Fruit fly (Drosophila melanogaster) whole organism, embryonic: Measurements from ENCODE around the gene SuUR.

ENCODE experiments used
- Abd-B ChIP-seq: fragments of 200-800 bp; sonication (Bioruptor generic); optimal IDR thresholded peaks from 2 replicates; lab custom pipeline; 2018; ENCODE audit warnings: missing biosample characterization, mild to moderate bottlenecking, missing genetic modification characterization, moderate library complexity
- B-H1 ChIP-seq: fragments of 200-800 bp; sonication (Bioruptor generic); IDR thresholded peaks from 3 replicates; pipeline ENCODE4 v1.3.6; 2022; ENCODE audit warnings: missing biosample characterization, missing genetic modification characterization
- Bgb ChIP-seq: fragments of 200-800 bp; sonication (Bioruptor generic); IDR thresholded peaks from 2 replicates; pipeline ENCODE4 v1.3.6; 2022; ENCODE audit warnings: missing biosample characterization, missing genetic modification characterization; ENCODE audit not compliant: partially characterized antibody
- CG10366 ChIP-seq: fragments of 200-800 bp; sonication (Bioruptor generic); IDR thresholded peaks from 2 replicates; pipeline ENCODE4 v1.3.6; 2022; ENCODE audit warnings: missing biosample characterization, missing genetic modification characterization
- CG11085 ChIP-seq: fragments of 200-800 bp; sonication (Bioruptor generic); IDR thresholded peaks from 2 replicates; pipeline ENCODE4 v1.3.6; 2022; ENCODE audit warnings: missing biosample characterization, missing genetic modification characterization
- CG12744 ChIP-seq: fragments of 200-800 bp; sonication (Bioruptor generic); optimal IDR thresholded peaks from 2 replicates; lab custom pipeline; 2016; ENCODE audit warnings: missing biosample characterization, missing genetic modification characterization
- CG12942 ChIP-seq: fragments of 200-800 bp; sonication (Bioruptor generic); optimal IDR thresholded peaks from 3 replicates; lab custom pipeline; 2016; ENCODE audit warnings: missing biosample characterization, missing genetic modification characterization
- CG14860 ChIP-seq: fragments of 200-800 bp; sonication (Bioruptor generic); IDR thresholded peaks from 3 replicates; pipeline ENCODE4 v1.3.6; 2022; ENCODE audit warnings: missing biosample characterization, missing genetic modification characterization; ENCODE audit not compliant: partially characterized antibody
- CG14965 ChIP-seq: fragments of 200-800 bp; sonication (Bioruptor generic); optimal IDR thresholded peaks from 2 replicates; lab custom pipeline; 2016; ENCODE audit warnings: missing biosample characterization, missing genetic modification characterization, borderline replicate concordance
- CG1647 ChIP-seq: fragments of 200-800 bp; sonication (Bioruptor generic); optimal IDR thresholded peaks from 3 replicates; lab custom pipeline; 2016; ENCODE audit warnings: missing biosample characterization, missing genetic modification characterization
- CG17912 ChIP-seq: fragments of 200-800 bp; sonication (Bioruptor generic); optimal IDR thresholded peaks from 2 replicates; lab custom pipeline; 2018; ENCODE audit warnings: missing biosample characterization, mild to moderate bottlenecking, missing genetic modification characterization
- CG2199 ChIP-seq: fragments of 200-800 bp; sonication (Bioruptor generic); IDR thresholded peaks from 3 replicates; pipeline ENCODE4 v1.3.6; 2022; ENCODE audit warnings: missing biosample characterization, missing genetic modification characterization
- CG4360 ChIP-seq: fragments of 200-800 bp; sonication (Bioruptor generic); IDR thresholded peaks from 2 replicates; pipeline ENCODE4 v1.3.6; 2022; ENCODE audit warnings: missing biosample characterization, missing genetic modification characterization
- CG43689 ChIP-seq: fragments of 200-800 bp; sonication (Bioruptor generic); IDR thresholded peaks from 2 replicates; pipeline ENCODE4 v1.3.6; 2022; ENCODE audit warnings: missing biosample characterization, missing genetic modification characterization
- CG5180 ChIP-seq: fragments of 200-800 bp; sonication (Bioruptor generic); optimal IDR thresholded peaks from 3 replicates; lab custom pipeline; 2017; ENCODE audit warnings: missing biosample characterization, missing genetic modification characterization, mild to moderate bottlenecking, moderate library complexity, missing genetic modification reagents
- CG6175 ChIP-seq: fragments of 200-800 bp; sonication (Bioruptor generic); IDR thresholded peaks from 3 replicates; pipeline ENCODE4 v1.3.6; 2022; ENCODE audit warnings: missing biosample characterization, missing genetic modification characterization
- CG6683 ChIP-seq: fragments of 200-800 bp; sonication (Bioruptor generic); optimal IDR thresholded peaks from 2 replicates; lab custom pipeline; 2017; ENCODE audit warnings: missing biosample characterization, mild to moderate bottlenecking, missing genetic modification characterization, missing genetic modification reagents
- CG7357 ChIP-seq: fragments of 200-800 bp; sonication (Bioruptor generic); IDR thresholded peaks from 3 replicates; pipeline ENCODE4 v1.3.6; 2022; ENCODE audit warnings: missing biosample characterization, missing genetic modification characterization
- CG8089 ChIP-seq: fragments of 200-800 bp; sonication (Bioruptor generic); optimal IDR thresholded peaks from 3 replicates; lab custom pipeline; 2016; ENCODE audit warnings: missing biosample characterization, missing genetic modification characterization
- CG9215 ChIP-seq: fragments of 200-800 bp; sonication (Bioruptor generic); IDR thresholded peaks from 2 replicates; pipeline ENCODE4 v1.3.6; 2022; ENCODE audit warnings: missing biosample characterization, missing genetic modification characterization
- Fer1 ChIP-seq: fragments of 200-800 bp; sonication (Bioruptor generic); optimal IDR thresholded peaks from 2 replicates; lab custom pipeline; 2017; ENCODE audit warnings: missing biosample characterization, mild to moderate bottlenecking, missing genetic modification characterization
- Hey ChIP-seq: fragments of 200-800 bp; sonication (Bioruptor generic); optimal IDR thresholded peaks from 3 replicates; lab custom pipeline; 2018; ENCODE audit warnings: missing biosample characterization, mild to moderate bottlenecking, missing genetic modification characterization
- HmgZ ChIP-seq: fragments of 200-800 bp; sonication (Bioruptor generic); optimal IDR thresholded peaks from 2 replicates; lab custom pipeline; 2018; ENCODE audit warnings: missing biosample characterization, mild to moderate bottlenecking, missing genetic modification characterization
- Kr ChIP-seq: fragments of 200-800 bp; sonication (Bioruptor generic); optimal IDR thresholded peaks from 2 replicates; lab custom pipeline; 2017; ENCODE audit warnings: missing biosample characterization, mild to moderate bottlenecking, missing genetic modification characterization
- MESR4 ChIP-seq: fragments of 200-800 bp; sonication (Bioruptor generic); optimal IDR thresholded peaks from 2 replicates; lab custom pipeline; 2018; ENCODE audit warnings: missing biosample characterization, mild to moderate bottlenecking, missing genetic modification characterization, moderate library complexity
- Nf-YA ChIP-seq: fragments of 200-800 bp; sonication (Bioruptor generic); IDR thresholded peaks from 2 replicates; pipeline ENCODE4 v1.3.6; 2022; ENCODE audit warnings: missing biosample characterization, missing genetic modification characterization
- Opbp ChIP-seq: fragments of 200-800 bp; sonication (Bioruptor generic); IDR thresholded peaks from 3 replicates; pipeline ENCODE4 v1.3.6; 2022; ENCODE audit warnings: missing biosample characterization, missing genetic modification characterization; ENCODE audit not compliant: partially characterized antibody
- TFAM ChIP-seq: fragments of 200-800 bp; sonication (Bioruptor generic); optimal IDR thresholded peaks from 2 replicates; lab custom pipeline; 2017; ENCODE audit warnings: missing biosample characterization, missing genetic modification characterization, inconsistent platforms
- cas ChIP-seq: fragments of 200-800 bp; sonication (Bioruptor generic); IDR thresholded peaks from 2 replicates; pipeline ENCODE4 v1.3.6; 2022; ENCODE audit warnings: missing biosample characterization, missing genetic modification characterization
- cg ChIP-seq: fragments of 200-800 bp; sonication (Bioruptor generic); optimal IDR thresholded peaks from 3 replicates; lab custom pipeline; 2019; ENCODE audit warnings: missing biosample characterization, mild to moderate bottlenecking, missing genetic modification characterization, moderate library complexity
- croc ChIP-seq: fragments of 200-800 bp; sonication (Bioruptor generic); conservative IDR thresholded peaks from 3 replicates; pipeline ENCODE4 v1.3.6; 2022; ENCODE audit warnings: missing biosample characterization, missing genetic modification characterization
- dpn ChIP-seq, 2 experiments: fragments of 200-800 bp; sonication (Bioruptor generic); optimal IDR thresholded peaks; 3 replicates each; lab custom pipeline; 2016; ENCODE audit warnings: missing biosample characterization in 2 of 2, missing genetic modification characterization in 2 of 2
- gem ChIP-seq: fragments of 200-800 bp; sonication (Bioruptor generic); optimal IDR thresholded peaks from 2 replicates; lab custom pipeline; 2019; ENCODE audit warnings: missing biosample characterization, mild to moderate bottlenecking, missing genetic modification characterization, moderate library complexity
- gsb ChIP-seq: fragments of 200-800 bp; sonication (Bioruptor generic); IDR thresholded peaks from 2 replicates; pipeline ENCODE4 v1.3.6; 2022; ENCODE audit warnings: missing biosample characterization, missing genetic modification characterization
- gsb-n ChIP-seq: fragments of 200-800 bp; sonication (Bioruptor generic); optimal IDR thresholded peaks from 3 replicates; lab custom pipeline; 2018; ENCODE audit warnings: missing biosample characterization, mild to moderate bottlenecking, missing genetic modification characterization
- h ChIP-seq: fragments of >200 bp; optimal IDR thresholded peaks from 2 replicates; lab custom pipeline; 2017
- her ChIP-seq: fragments of 200-800 bp; sonication (Bioruptor generic); optimal IDR thresholded peaks from 2 replicates; lab custom pipeline; 2016; ENCODE audit warnings: missing biosample characterization, missing genetic modification characterization
- jumu ChIP-seq: fragments of 200-800 bp; sonication (Bioruptor generic); optimal IDR thresholded peaks from 3 replicates; lab custom pipeline; 2016; ENCODE audit warnings: missing biosample characterization, missing genetic modification characterization
- lbe ChIP-seq: fragments of 200-800 bp; sonication (Bioruptor generic); optimal IDR thresholded peaks from 2 replicates; lab custom pipeline; 2016; ENCODE audit warnings: missing biosample characterization, mild to moderate bottlenecking, missing genetic modification characterization
- nerfin-2 ChIP-seq: fragments of 200-800 bp; sonication (Bioruptor generic); IDR thresholded peaks from 2 replicates; pipeline ENCODE4 v1.3.6; 2022; ENCODE audit warnings: missing biosample characterization, missing genetic modification characterization; ENCODE audit not compliant: partially characterized antibody
- org-1 ChIP-seq: fragments of 200-800 bp; sonication (Bioruptor generic); optimal IDR thresholded peaks from 2 replicates; lab custom pipeline; 2017; ENCODE audit warnings: missing biosample characterization, missing genetic modification characterization
- salm ChIP-seq: fragments of 200-800 bp; sonication (Bioruptor generic); optimal IDR thresholded peaks from 2 replicates; lab custom pipeline; 2018; ENCODE audit warnings: missing biosample characterization, mild to moderate bottlenecking, missing genetic modification characterization
- seq ChIP-seq: fragments of 200-800 bp; sonication (Bioruptor generic); IDR thresholded peaks from 2 replicates; pipeline ENCODE4 v1.3.6; 2022; ENCODE audit warnings: missing biosample characterization, missing genetic modification characterization
- sima ChIP-seq: fragments of 200-800 bp; sonication (Bioruptor generic); optimal IDR thresholded peaks from 2 replicates; lab custom pipeline; 2016; ENCODE audit warnings: missing biosample characterization, missing genetic modification characterization
- slbo ChIP-seq: fragments of 200-800 bp; sonication (Bioruptor generic); IDR thresholded peaks from 2 replicates; pipeline ENCODE4 v1.3.6; 2022; ENCODE audit warnings: missing biosample characterization, missing genetic modification characterization
- slou ChIP-seq: fragments of 200-800 bp; sonication (Bioruptor generic); optimal IDR thresholded peaks from 3 replicates; lab custom pipeline; 2016; ENCODE audit warnings: missing biosample characterization, missing genetic modification characterization
- unc-4 ChIP-seq: fragments of 200-800 bp; sonication (Bioruptor generic); IDR thresholded peaks from 2 replicates; pipeline ENCODE4 v1.3.6; 2022; ENCODE audit warnings: missing biosample characterization, missing genetic modification characterization; ENCODE audit not compliant: partially characterized antibody
- usp ChIP-seq: fragments of >200 bp; optimal IDR thresholded peaks from 2 replicates; lab custom pipeline; 2017; ENCODE audit warnings: missing biosample characterization, missing genetic modification characterization
- vnd ChIP-seq: fragments of 200-800 bp; sonication (Bioruptor generic); IDR thresholded peaks from 3 replicates; pipeline ENCODE4 v1.3.6; 2022; ENCODE audit warnings: missing biosample characterization, missing genetic modification characterization; ENCODE audit not compliant: partially characterized antibody
- wek ChIP-seq: fragments of 200-800 bp; sonication (Bioruptor generic); optimal IDR thresholded peaks from 3 replicates; lab custom pipeline; 2018; ENCODE audit warnings: missing biosample characterization, mild to moderate bottlenecking, missing genetic modification characterization, moderate library complexity

Gene SuUR

dm6 chr3L:11089805-11090440 lies 25.1 kb downstream of the SuUR start (continued):
- no peak for TF ChIP-seq CG6175 (GFP tag; lab: Robert Waterston, UW)
- no peak for TF ChIP-seq nerfin-2
- peak; percentile 78 for TF ChIP-seq wek (GFP tag; lab: Kevin White, UChicago)
- TF ChIP-seq Opbp (GFP tag; lab: Robert Waterston, UW): no peak
- peak; percentile 20 for TF ChIP-seq Hey
- TF ChIP-seq CG5180: peak; percentile 86
- TF ChIP-seq CG14965 (GFP tag; lab: Kevin White, UChicago): peak; percentile 65
- TF ChIP-seq Fer1 (GFP tag; lab: Kevin White, UChicago): peak; percentile 91
- peak; percentile 50; the same call in 1 of the 3 replicates for TF ChIP-seq vnd (GFP tag; lab: Robert Waterston, UW)
- TF ChIP-seq B-H1 (GFP tag; lab: Robert Waterston, UW): peak; percentile 50
- TF ChIP-seq CG9215 (GFP tag; lab: Robert Waterston, UW): 0 out of 2 replicates have a peak, but pooled peaks have one; percentile 32
- TF ChIP-seq dpn (GFP tag; optimal IDR thresholded peaks at IDR 0.05; lab: Kevin White, UChicago): peak; percentile 73 to 88
- peak; percentile 68; the same call in 1 of the 2 replicates for TF ChIP-seq CG10366
- TF ChIP-seq croc: peak; percentile 68
- peak; percentile 77 for TF ChIP-seq HmgZ (tag; lab: Kevin White, UChicago)
- TF ChIP-seq TFAM (GFP tag; lab: Kevin White, UChicago): no peak
- no peak for TF ChIP-seq usp (GFP tag; lab: Kevin White, UChicago)
- TF ChIP-seq cg: peak; percentile 54
- peak; percentile 73 for TF ChIP-seq CG1647 (GFP tag; lab: Kevin White, UChicago)
- no peak for TF ChIP-seq CG11085 (GFP tag; lab: Robert Waterston, UW)
- peak; percentile 66 for TF ChIP-seq lbe (GFP tag; lab: Kevin White, UChicago)
- TF ChIP-seq CG43689 (GFP tag; lab: Robert Waterston, UW): peak; percentile 25; the same call in 1 of the 2 replicates
- TF ChIP-seq CG17912 (GFP tag; lab: Kevin White, UChicago): no peak
- peak; percentile 78 for TF ChIP-seq salm (tag; lab: Kevin White, UChicago)
- TF ChIP-seq slou (GFP tag; lab: Kevin White, UChicago): peak; percentile 40
- no peak for TF ChIP-seq h
- TF ChIP-seq gsb-n (tag; lab: Kevin White, UChicago): peak; percentile 85
- no peak for TF ChIP-seq cas
- TF ChIP-seq her (GFP tag; lab: Kevin White, UChicago): peak; percentile 54
- TF ChIP-seq gem: peak; percentile 96
- no peak for TF ChIP-seq MESR4 (GFP tag; lab: Kevin White, UChicago)
- TF ChIP-seq slbo (GFP tag; lab: Robert Waterston, UW): peak; percentile 44; the same call in 1 of the 2 replicates
- peak; percentile 82 for TF ChIP-seq CG6683 (GFP tag; lab: Kevin White, UChicago)
- TF ChIP-seq Nf-YA (GFP tag; lab: Robert Waterston, UW): peak; percentile 82
- peak; percentile 61; the same call in 2 of the 3 replicates for TF ChIP-seq CG2199 (GFP tag; lab: Robert Waterston, UW)
- peak; percentile 47 for TF ChIP-seq CG12942 (GFP tag; lab: Kevin White, UChicago)
- no peak for TF ChIP-seq unc-4 (GFP tag; lab: Robert Waterston, UW)
- TF ChIP-seq seq (GFP tag; lab: Robert Waterston, UW): peak; percentile 85
- peak; percentile 69 for TF ChIP-seq CG8089 (GFP tag; lab: Kevin White, UChicago)
- TF ChIP-seq CG7357 (GFP tag; lab: Robert Waterston, UW): no peak; the same call in none of the 3 replicates
- peak; percentile 90 for TF ChIP-seq org-1
- peak; percentile 86 for TF ChIP-seq CG4360 (GFP tag; lab: Robert Waterston, UW)
- peak; percentile 79 for TF ChIP-seq Abd-B (GFP tag; lab: Kevin White, UChicago)
- no peak for TF ChIP-seq Bgb (GFP tag; lab: Robert Waterston, UW)
- peak; percentile 68 for TF ChIP-seq jumu (GFP tag; lab: Kevin White, UChicago)
- peak; percentile 47; the same call in 1 of the 3 replicates for TF ChIP-seq CG14860
- peak; percentile 64 for TF ChIP-seq CG12744 (GFP tag; lab: Kevin White, UChicago)
- peak; percentile 62 for TF ChIP-seq gsb (GFP tag; lab: Robert Waterston, UW)
- peak; percentile 88 for TF ChIP-seq Kr (GFP tag; lab: Kevin White, UChicago)
- TF ChIP-seq sima: no peak
